Worm (Caenorhabditis elegans): Measurements from ENCODE around the gene Y39A3A.3.
A peak's percentile ranks its signal among the peaks of the same experiment; 100 is the strongest.

Y39A3A.3 gene

DNA sequence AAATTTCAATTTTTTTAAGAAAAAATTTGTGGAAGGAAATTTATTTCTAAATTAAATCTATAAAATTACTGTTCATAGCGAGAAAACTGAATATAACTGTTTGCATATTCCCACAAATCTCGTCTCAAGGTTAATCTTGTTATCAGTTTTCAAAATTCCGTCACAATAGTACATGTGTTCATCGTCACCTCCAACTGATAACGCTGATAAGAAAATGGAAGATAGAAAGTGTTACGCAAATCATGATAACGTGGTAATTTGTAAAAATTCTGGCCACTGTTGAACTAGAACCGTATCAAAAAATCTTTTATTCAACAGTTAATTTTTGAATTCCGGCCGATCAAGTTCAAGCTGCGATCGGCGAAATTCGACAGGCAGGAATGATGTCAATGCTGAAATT, 14.7 kb downstream of the Y39A3A.3 start:
- TF ChIP-seq daf-12 (tag; optimal IDR thresholded peaks at IDR 0.05): no peak
- no peak for TF ChIP-seq snpc-1.2 (GFP tag; IDR thresholded peaks at IDR 0.05)
- TF ChIP-seq unc-62 (GFP tag; optimal IDR thresholded peaks at IDR 0.05 in 1 of 2): no peak
- TF ChIP-seq unc-62 (tag; optimal IDR thresholded peaks at IDR 0.05): no peak
- no peak for TF ChIP-seq F49E8.2 (tag; optimal IDR thresholded peaks at IDR 0.05; ENCODE audit: borderline replicate concordance)
- peak; percentile 21 for TF ChIP-seq mxl-3 (GFP tag; optimal IDR thresholded peaks at IDR 0.05)
- TF ChIP-seq dmd-6 (GFP tag; IDR thresholded peaks at IDR 0.05): peak; percentile 22; the same call in 1 of the 2 replicates
- TF ChIP-seq pqm-1 (tag; optimal IDR thresholded peaks at IDR 0.05): peak; percentile 94
- TF ChIP-seq nhr-28 (tag; optimal IDR thresholded peaks at IDR 0.05): peak; percentile 71
- TF ChIP-seq T26A8.4 (GFP tag; IDR thresholded peaks at IDR 0.05): no peak

DNA sequence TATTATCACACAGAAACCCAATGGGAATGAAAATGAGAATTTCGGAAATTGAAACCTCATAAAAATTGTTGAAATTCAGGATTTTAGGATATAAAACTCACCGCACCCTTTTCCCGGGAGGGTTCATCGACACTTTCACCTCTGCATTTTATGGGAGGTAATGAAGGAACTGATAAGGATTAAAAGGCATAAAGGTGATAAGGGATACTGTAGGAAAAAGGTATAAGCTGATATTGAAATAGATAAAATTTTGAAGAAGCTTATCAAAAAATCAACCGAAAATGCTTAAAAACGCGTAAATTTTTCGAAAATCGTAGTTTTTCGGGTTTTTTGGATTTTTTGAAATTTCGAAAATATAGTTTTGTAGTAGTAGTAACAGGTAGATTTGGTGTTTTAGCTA, 17.7 kb downstream of the Y39A3A.3 start:
- TF ChIP-seq nhr-111 (GFP tag; optimal IDR thresholded peaks at IDR 0.05) (no peak), mes-2 (tag; optimal IDR thresholded peaks at IDR 0.05; ENCODE audit: poor library complexity, severe bottlenecking) (no peak), pqm-1 (tag; optimal IDR thresholded peaks at IDR 0.05) (peak; percentile 18)

DNA sequence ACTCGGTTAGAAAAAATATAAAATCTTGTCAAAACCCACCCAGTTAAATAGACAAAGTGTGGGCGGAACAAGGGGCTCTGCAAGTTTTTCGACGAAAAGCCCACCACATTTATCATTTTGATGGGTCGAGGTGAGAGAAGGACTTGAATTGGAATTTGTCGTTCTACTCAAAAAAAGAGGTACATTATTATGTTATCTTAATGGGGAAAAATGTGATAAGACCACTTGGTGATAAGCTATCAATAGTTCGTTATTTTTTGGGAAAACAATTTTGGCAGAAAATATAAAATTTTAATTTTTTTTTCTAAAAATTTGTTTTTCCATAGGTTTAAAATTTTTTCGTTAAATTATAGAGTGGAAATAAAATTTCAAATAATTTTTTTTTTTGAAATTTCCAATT, 18.3 kb downstream of the Y39A3A.3 start:
- TF ChIP-seq lin-39 (tag; optimal IDR thresholded peaks at IDR 0.05): no peak
- TF ChIP-seq unc-62 (GFP tag; optimal IDR thresholded peaks at IDR 0.05 in 1 of 2): peak in 1 of 2 experiments; percentile 80
- no peak for TF ChIP-seq unc-62 (tag; optimal IDR thresholded peaks at IDR 0.05)
- TF ChIP-seq nhr-28 (tag; optimal IDR thresholded peaks at IDR 0.05): peak; percentile 11
- peak; percentile 6 for TF ChIP-seq pqm-1 (tag; optimal IDR thresholded peaks at IDR 0.05)
- no peak for TF ChIP-seq tra-1 (GFP tag; IDR thresholded peaks at IDR 0.05)
- no peak for TF ChIP-seq nhr-102 (tag; optimal IDR thresholded peaks at IDR 0.05)
- no peak for TF ChIP-seq nhr-6 (tag; optimal IDR thresholded peaks at IDR 0.05)

DNA sequence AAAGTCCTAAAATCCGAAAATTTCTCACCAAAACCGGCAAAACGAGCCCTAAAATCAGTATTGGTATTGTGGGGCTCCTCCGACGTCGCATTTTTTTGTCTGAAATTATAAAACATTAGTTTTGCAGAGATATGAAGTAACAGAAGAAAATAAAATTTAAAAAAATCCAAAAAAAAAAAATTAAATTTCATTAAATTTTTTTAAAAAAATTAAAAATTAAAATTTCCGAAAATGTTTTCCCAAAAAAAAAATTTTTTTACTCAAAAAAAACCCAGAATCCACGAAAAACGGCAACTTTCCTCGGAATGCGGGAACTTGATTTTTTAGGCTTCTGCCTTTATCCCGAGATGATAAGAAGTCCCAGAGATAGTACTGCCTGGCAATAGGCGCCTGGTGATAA, 20.2 kb downstream of the Y39A3A.3 start, which contains the start of gene dpy-1:
Gene dpy-1, minus strand, starts transcription at position 101 of the 400 bp plus-strand sequence.
- TF ChIP-seq F44E2.7 (GFP tag; IDR thresholded peaks at IDR 0.05) (no peak), lin-15B (tag; optimal IDR thresholded peaks at IDR 0.05) (no peak), Y5F2A.4 (GFP tag; optimal IDR thresholded peaks at IDR 0.05) (no peak), skn-1 (tag; optimal IDR thresholded peaks at IDR 0.05) (no peak), ztf-11 (tag; optimal IDR thresholded peaks at IDR 0.05) (no peak), nhr-11 (tag; optimal IDR thresholded peaks at IDR 0.05) (no peak), mxl-2 (GFP tag; conservative IDR thresholded peaks at IDR 0.05) (no peak), egl-43 (GFP tag; IDR thresholded peaks at IDR 0.05) (no peak), arid-1 (GFP tag; conservative IDR thresholded peaks at IDR 0.05) (no peak), pqm-1 (tag; optimal IDR thresholded peaks at IDR 0.05) (no peak), dpl-1 (GFP tag; optimal IDR thresholded peaks at IDR 0.05) (no peak), daf-19 (GFP tag; conservative IDR thresholded peaks at IDR 0.05) (no peak), dmd-6 (GFP tag; IDR thresholded peaks at IDR 0.05) (no peak), mdt-29 (GFP tag; IDR thresholded peaks at IDR 0.05) (no peak), nhr-41 (GFP tag; IDR thresholded peaks at IDR 0.05) (no peak)

DNA sequence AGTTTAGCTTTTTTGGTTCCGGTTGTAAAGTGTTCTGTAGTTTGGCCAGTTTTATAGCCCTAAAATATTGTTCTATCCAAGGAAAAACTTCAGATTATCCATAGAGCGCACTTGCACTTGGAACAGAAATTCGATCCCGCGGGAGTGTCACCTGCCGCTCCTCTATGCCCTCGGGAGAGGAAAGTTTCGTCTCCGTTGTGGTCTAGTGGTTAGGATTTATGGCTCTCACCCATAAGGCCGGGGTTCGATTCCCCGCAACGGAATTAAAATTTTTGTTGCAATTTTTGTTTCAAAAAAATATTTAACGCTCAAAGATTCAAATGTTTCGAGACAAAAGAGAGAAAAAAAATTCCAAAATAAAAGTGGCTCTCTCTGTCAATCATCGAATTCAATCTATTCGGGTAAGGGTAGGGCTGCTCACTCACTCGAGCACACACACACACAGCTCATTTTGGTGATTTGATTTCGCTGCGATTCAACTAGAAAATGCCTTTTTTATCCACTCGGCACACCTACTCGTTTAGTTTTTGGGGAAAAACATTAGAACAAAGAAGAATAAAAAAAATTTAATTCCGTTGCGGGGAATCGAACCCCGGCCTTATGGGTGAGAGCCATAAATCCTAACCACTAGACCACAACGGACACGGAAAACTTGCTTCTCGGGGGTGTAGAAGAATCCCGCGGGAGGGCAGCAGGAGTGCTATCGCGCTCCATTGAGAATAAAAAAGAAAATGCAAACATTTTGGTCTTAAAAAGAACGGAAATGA, 35.6 kb downstream of the Y39A3A.3 start:
- TF ChIP-seq daf-16 (GFP tag; optimal IDR thresholded peaks at IDR 0.05) (peak in 1 of 2 experiments; percentile 9), daf-16 (tag; optimal IDR thresholded peaks at IDR 0.05) (no peak), ceh-44 (GFP tag; IDR thresholded peaks at IDR 0.05) (peak; percentile 72; the same call in 1 of the 2 replicates), attf-4 (tag; optimal IDR thresholded peaks at IDR 0.05) (no peak), dmd-6 (GFP tag; IDR thresholded peaks at IDR 0.05) (peak; percentile 29), fos-1 (tag; optimal IDR thresholded peaks at IDR 0.05) (no peak), hlh-11 (tag; optimal IDR thresholded peaks at IDR 0.05) (no peak), nhr-48 (tag; optimal IDR thresholded peaks at IDR 0.05) (no peak), F37D6.2 (tag; optimal IDR thresholded peaks at IDR 0.05) (no peak), pha-4 (GFP tag; IDR thresholded peaks at IDR 0.05) (peak; percentile 71), pha-4 (tag; optimal IDR thresholded peaks at IDR 0.05) (no peak), egl-43 (GFP tag; IDR thresholded peaks at IDR 0.05) (peak; percentile 76), dpl-1 (GFP tag; optimal IDR thresholded peaks at IDR 0.05) (peak; percentile 11), lin-13 (GFP tag; optimal IDR thresholded peaks at IDR 0.05) (peak; percentile 55), lim-7 (GFP tag; IDR thresholded peaks at IDR 0.05) (peak; percentile 84), ceh-82 (tag; optimal IDR thresholded peaks at IDR 0.05) (no peak), dve-1 (tag; optimal IDR thresholded peaks at IDR 0.05; ENCODE audit: insufficient read depth) (peak; percentile 34), ces-1 (GFP tag; optimal IDR thresholded peaks at IDR 0.05) (no peak)
